Fruit fly (Drosophila melanogaster): Measurements from ENCODE around the gene ChAT.

ChAT gene

dm6 chr3R:18719767-18720341 is 14.6 kb downstream of the ChAT start (continued):
- TF ChIP-seq YL-1 (GFP tag; optimal IDR thresholded peaks at IDR 0.05) (no peak), Six4 (GFP tag; optimal IDR thresholded peaks at IDR 0.05) (peak; percentile 68), CG1792 (GFP tag; optimal IDR thresholded peaks at IDR 0.05) (peak; percentile 82), Jarid2 (GFP tag; optimal IDR thresholded peaks at IDR 0.05) (peak; percentile 64), CG34422 (GFP tag; IDR thresholded peaks at IDR 0.05) (peak; percentile 76), CG9876 (GFP tag; optimal IDR thresholded peaks at IDR 0.05) (peak; percentile 37), sim (GFP tag; IDR thresholded peaks at IDR 0.05) (peak; percentile 68), salm (tag; optimal IDR thresholded peaks at IDR 0.05) (peak; percentile 65), chn (GFP tag; optimal IDR thresholded peaks at IDR 0.05) (peak; percentile 70), tin (GFP tag; optimal IDR thresholded peaks at IDR 0.05) (peak; percentile 78), Dek (tag; optimal IDR thresholded peaks at IDR 0.05) (peak; percentile 89), Dbx (GFP tag; IDR thresholded peaks at IDR 0.05) (peak; percentile 88), sna (GFP tag; IDR thresholded peaks at IDR 0.05; ENCODE audit: partially characterized antibody) (no peak), vnd (GFP tag; IDR thresholded peaks at IDR 0.05; ENCODE audit: partially characterized antibody) (no peak), CG17802 (tag; optimal IDR thresholded peaks at IDR 0.05) (peak; percentile 55), pfk (GFP tag; optimal IDR thresholded peaks at IDR 0.05) (no peak), sima (GFP tag; optimal IDR thresholded peaks at IDR 0.05) (peak; percentile 30), lmd (GFP tag; IDR thresholded peaks at IDR 0.05) (peak; percentile 84), Vsx1 (GFP tag; optimal IDR thresholded peaks at IDR 0.05) (peak; percentile 46), CG12744 (GFP tag; optimal IDR thresholded peaks at IDR 0.05) (peak; percentile 80), Dip3 (GFP tag; optimal IDR thresholded peaks at IDR 0.05) (peak; percentile 79), CG6654 (GFP tag; optimal IDR thresholded peaks at IDR 0.05) (peak; percentile 62), CG16815 (GFP tag; optimal IDR thresholded peaks at IDR 0.05) (peak; percentile 81), unpg (GFP tag; optimal IDR thresholded peaks at IDR 0.05) (peak; percentile 87), CG1603 (tag; optimal IDR thresholded peaks at IDR 0.05) (peak; percentile 87), gt (GFP tag; IDR thresholded peaks at IDR 0.05) (peak; percentile 59), pita (GFP tag; optimal IDR thresholded peaks at IDR 0.05) (no peak), ind (GFP tag; optimal IDR thresholded peaks at IDR 0.05) (peak; percentile 82), Chrac-16 (GFP tag; optimal IDR thresholded peaks at IDR 0.05) (peak; percentile 73), NFAT (GFP tag; IDR thresholded peaks at IDR 0.05) (peak; percentile 64), hth (optimal IDR thresholded peaks at IDR 0.05) (no peak), hbn (GFP tag; IDR thresholded peaks at IDR 0.05; ENCODE audit: partially characterized antibody) (no peak), CG1024 (GFP tag; IDR thresholded peaks at IDR 0.05) (peak; percentile 73), fd3F (GFP tag; optimal IDR thresholded peaks at IDR 0.05) (peak; percentile 78), CG17385 (GFP tag; optimal IDR thresholded peaks at IDR 0.05) (peak; percentile 86), CG2889 (GFP tag; IDR thresholded peaks at IDR 0.05) (peak; percentile 69; the same call in 2 of the 3 replicates), disco-r (GFP tag; optimal IDR thresholded peaks at IDR 0.05) (peak; percentile 70), Aef1 (GFP tag; IDR thresholded peaks at IDR 0.05) (peak; percentile 67), Oli (tag; optimal IDR thresholded peaks at IDR 0.05) (peak; percentile 82), zen (tag; optimal IDR thresholded peaks at IDR 0.05) (no peak), CG8290 (GFP tag; optimal IDR thresholded peaks at IDR 0.05) (no peak), CG8290 (tag; optimal IDR thresholded peaks at IDR 0.05) (peak in 1 of 2 experiments; percentile 86), CG18764 (GFP tag; optimal IDR thresholded peaks at IDR 0.05) (peak; percentile 57), CG17612 (GFP tag; IDR thresholded peaks at IDR 0.05) (no peak), az2 (GFP tag; optimal IDR thresholded peaks at IDR 0.05) (peak; percentile 76), CG14441 (GFP tag; IDR thresholded peaks at IDR 0.05) (peak; percentile 84; the same call in 1 of the 2 replicates), CG6175 (GFP tag; IDR thresholded peaks at IDR 0.05) (0 out of 3 replicates have a peak, but pooled peaks have one; percentile 37), Mrtf (GFP tag; IDR thresholded peaks at IDR 0.05) (peak; percentile 84), CG4707 (GFP tag; optimal IDR thresholded peaks at IDR 0.05) (peak; percentile 34), ab (GFP tag; optimal IDR thresholded peaks at IDR 0.05) (peak; percentile 8), Abd-B (GFP tag; optimal IDR thresholded peaks at IDR 0.05) (peak; percentile 81)

Measured in whole organism, embryonic.